Fruit fly (Drosophila melanogaster) whole organism, embryonic: ENCODE results near the gene CG5644.
A peak's percentile ranks its signal among the peaks of the same experiment; 100 is the strongest.

Experiments
- C15 ChIP-seq: fragments of 200-800 bp; sonication (Bioruptor generic); IDR thresholded peaks from 3 replicates; pipeline ENCODE4 v1.3.6; 2022; ENCODE audit warnings: missing biosample characterization, missing genetic modification characterization
- CG10147 ChIP-seq: fragments of 200-800 bp; sonication (Bioruptor generic); optimal IDR thresholded peaks from 2 replicates; lab custom pipeline; 2019; ENCODE audit warnings: missing biosample characterization, mild to moderate bottlenecking, missing genetic modification characterization, moderate library complexity
- CG10209 ChIP-seq: fragments of 200-800 bp; sonication (Bioruptor generic); optimal IDR thresholded peaks from 3 replicates; lab custom pipeline; 2017; ENCODE audit warnings: missing biosample characterization, mild to moderate bottlenecking, missing genetic modification characterization, missing genetic modification reagents
- CG10274 ChIP-seq: fragments of 200-800 bp; sonication (Bioruptor generic); optimal IDR thresholded peaks from 3 replicates; lab custom pipeline; 2017; ENCODE audit warnings: missing biosample characterization, mild to moderate bottlenecking, missing genetic modification characterization
- CG10543 ChIP-seq: fragments of 200-800 bp; sonication (Bioruptor generic); optimal IDR thresholded peaks from 3 replicates; lab custom pipeline; 2017; ENCODE audit warnings: missing biosample characterization, mild to moderate bottlenecking, missing genetic modification characterization, moderate library complexity
- CG13775 ChIP-seq: fragments of 200-800 bp; sonication (Bioruptor generic); optimal IDR thresholded peaks from 3 replicates; lab custom pipeline; 2017; ENCODE audit warnings: missing biosample characterization, mild to moderate bottlenecking, missing genetic modification characterization
- CG15011 ChIP-seq: fragments of 200-800 bp; sonication (Bioruptor generic); optimal IDR thresholded peaks from 3 replicates; lab custom pipeline; 2018; ENCODE audit warnings: missing biosample characterization, mild to moderate bottlenecking, missing genetic modification characterization
- CG15696 ChIP-seq: fragments of 200-800 bp; sonication (Bioruptor generic); optimal IDR thresholded peaks from 2 replicates; lab custom pipeline; 2019; ENCODE audit warnings: missing biosample characterization, mild to moderate bottlenecking, missing genetic modification characterization, moderate library complexity
- CG17359 ChIP-seq: fragments of 200-800 bp; sonication (Bioruptor generic); optimal IDR thresholded peaks from 3 replicates; lab custom pipeline; 2018; ENCODE audit warnings: missing biosample characterization, mild to moderate bottlenecking, missing genetic modification characterization, moderate library complexity
- CG18262 ChIP-seq: fragments of 200-800 bp; optimal IDR thresholded peaks from 3 replicates; lab custom pipeline; 2019; ENCODE audit warnings: missing biosample characterization, mild to moderate bottlenecking, missing genetic modification characterization, moderate library complexity
- CG18764 ChIP-seq: fragments of 200-800 bp; sonication (Bioruptor generic); optimal IDR thresholded peaks from 3 replicates; lab custom pipeline; 2016; ENCODE audit warnings: missing biosample characterization, missing genetic modification characterization
- CG32532 ChIP-seq: fragments of 200-800 bp; sonication (Bioruptor generic); IDR thresholded peaks from 2 replicates; pipeline ENCODE4 v1.3.6; 2022; ENCODE audit warnings: missing biosample characterization, missing genetic modification characterization
- CG3407 ChIP-seq: fragments of 200-800 bp; sonication (Bioruptor generic); optimal IDR thresholded peaks from 2 replicates; lab custom pipeline; 2018; ENCODE audit warnings: missing biosample characterization, mild to moderate bottlenecking, missing genetic modification characterization
- CG34422 ChIP-seq: fragments of 200-800 bp; sonication (Bioruptor generic); IDR thresholded peaks from 3 replicates; pipeline ENCODE4 v1.3.6; 2022; ENCODE audit warnings: missing biosample characterization, missing genetic modification characterization
- CG3995 ChIP-seq: fragments of 200-800 bp; sonication (Bioruptor generic); optimal IDR thresholded peaks from 3 replicates; lab custom pipeline; 2016; ENCODE audit warnings: missing biosample characterization, missing genetic modification characterization
- CG6254 ChIP-seq: fragments of 200-800 bp; sonication (Bioruptor generic); optimal IDR thresholded peaks from 3 replicates; lab custom pipeline; 2017; ENCODE audit warnings: mild to moderate bottlenecking, missing biosample characterization, missing genetic modification reagents, missing genetic modification characterization
- CG8281 ChIP-seq: fragments of 200-800 bp; sonication (Bioruptor generic); optimal IDR thresholded peaks from 2 replicates; lab custom pipeline; 2018; ENCODE audit warnings: missing biosample characterization, mild to moderate bottlenecking, missing genetic modification characterization, moderate library complexity
- CG8478 ChIP-seq: fragments of >200 bp; optimal IDR thresholded peaks from 2 replicates; lab custom pipeline; 2018
- CG8944 ChIP-seq: fragments of 200-800 bp; sonication (Bioruptor generic); optimal IDR thresholded peaks from 3 replicates; lab custom pipeline; 2016; ENCODE audit warnings: missing biosample characterization, missing genetic modification characterization
- D ChIP-seq, 2 experiments: fragments of 200-800 bp in 1 of 2; fragments of >200 bp in 1 of 2; sonication (Bioruptor generic) in 1 of 2; optimal IDR thresholded peaks; 2 replicates in 1 of 2; 3 replicates in 1 of 2; lab custom pipeline; 2017; ENCODE audit warnings: mild to moderate bottlenecking in 1 of 2, missing biosample characterization in 1 of 2, missing genetic modification characterization in 1 of 2, missing genetic modification reagents in 1 of 2
- D19B ChIP-seq: fragments of 200-800 bp; sonication (Bioruptor generic); optimal IDR thresholded peaks from 2 replicates; lab custom pipeline; 2017; ENCODE audit warnings: missing biosample characterization, mild to moderate bottlenecking, missing genetic modification characterization
- Dad ChIP-seq: fragments of 200-800 bp; sonication (Bioruptor generic); optimal IDR thresholded peaks from 3 replicates; lab custom pipeline; 2016; ENCODE audit warnings: missing biosample characterization, missing genetic modification characterization
- Dbx ChIP-seq: fragments of 200-800 bp; sonication (Bioruptor generic); IDR thresholded peaks from 3 replicates; pipeline ENCODE4 v1.3.6; 2022; ENCODE audit warnings: missing biosample characterization, missing genetic modification characterization
- Deaf1 ChIP-seq: fragments of 200-800 bp; optimal IDR thresholded peaks from 3 replicates; lab custom pipeline; 2019; ENCODE audit warnings: missing biosample characterization, mild to moderate bottlenecking, missing genetic modification characterization, moderate library complexity
- Ets65A ChIP-seq: fragments of 200-800 bp; sonication (Bioruptor generic); peaks from one replicate; lab custom pipeline; 2016; ENCODE audit warnings: missing biosample characterization, missing genetic modification characterization
- Fer3 ChIP-seq: fragments of 200-800 bp; sonication (Bioruptor generic); optimal IDR thresholded peaks from 2 replicates; lab custom pipeline; 2018; ENCODE audit warnings: missing biosample characterization, mild to moderate bottlenecking, missing genetic modification characterization, moderate library complexity
- Hr51 ChIP-seq, 2 experiments: fragments of 200-800 bp; sonication (Bioruptor generic); optimal IDR thresholded peaks; 2 replicates in 1 of 2; 3 replicates in 1 of 2; lab custom pipeline; 2016 to 2018; ENCODE audit warnings: missing biosample characterization in 2 of 2, missing genetic modification characterization in 2 of 2, mild to moderate bottlenecking in 1 of 2, moderate library complexity in 1 of 2
- Oli ChIP-seq: fragments of 200-800 bp; sonication (Bioruptor generic); optimal IDR thresholded peaks from 2 replicates; lab custom pipeline; 2018; ENCODE audit warnings: missing biosample characterization, mild to moderate bottlenecking, missing genetic modification characterization, moderate library complexity
- Ptx1 ChIP-seq: fragments of 200-800 bp; sonication (Bioruptor generic); IDR thresholded peaks from 2 replicates; pipeline ENCODE4 v1.3.6; 2022; ENCODE audit warnings: missing biosample characterization, missing genetic modification characterization
- Side ChIP-seq: fragments of 200-800 bp; sonication (Bioruptor generic); optimal IDR thresholded peaks from 2 replicates; lab custom pipeline; 2016; ENCODE audit warnings: missing biosample characterization, missing genetic modification characterization
- Sox100B ChIP-seq: fragments of 200-800 bp; sonication (Bioruptor generic); optimal IDR thresholded peaks from 3 replicates; lab custom pipeline; 2018; ENCODE audit warnings: missing biosample characterization, mild to moderate bottlenecking, missing genetic modification characterization
- Xbp1 ChIP-seq: fragments of 200-800 bp; sonication (Bioruptor generic); optimal IDR thresholded peaks from 3 replicates; lab custom pipeline; 2016; ENCODE audit warnings: missing biosample characterization, mild to moderate bottlenecking, missing genetic modification characterization
- al ChIP-seq: fragments of 200-800 bp; sonication (Bioruptor generic); IDR thresholded peaks from 2 replicates; pipeline ENCODE4 v1.3.6; 2022; ENCODE audit warnings: missing biosample characterization, missing genetic modification characterization
- dimm ChIP-seq: fragments of 200-800 bp; sonication (Bioruptor generic); IDR thresholded peaks from 2 replicates; pipeline ENCODE4 v1.3.6; 2022; ENCODE audit warnings: missing biosample characterization, missing genetic modification characterization
- dpn ChIP-seq, 2 experiments: fragments of 200-800 bp; sonication (Bioruptor generic); optimal IDR thresholded peaks; 3 replicates each; lab custom pipeline; 2016; ENCODE audit warnings: missing biosample characterization in 2 of 2, missing genetic modification characterization in 2 of 2
- dysf ChIP-seq: fragments of 200-800 bp; sonication (Bioruptor generic); IDR thresholded peaks from 3 replicates; pipeline ENCODE4 v1.3.6; 2022; ENCODE audit warnings: missing biosample characterization, missing genetic modification characterization
- en ChIP-seq: fragments of 200-800 bp; sonication (Bioruptor generic); optimal IDR thresholded peaks from 2 replicates; lab custom pipeline; 2016; ENCODE audit warnings: missing biosample characterization, missing genetic modification characterization
- gem ChIP-seq: fragments of 200-800 bp; sonication (Bioruptor generic); optimal IDR thresholded peaks from 2 replicates; lab custom pipeline; 2019; ENCODE audit warnings: missing biosample characterization, mild to moderate bottlenecking, missing genetic modification characterization, moderate library complexity
- hb ChIP-seq: fragments of 200-800 bp; sonication (Bioruptor generic); IDR thresholded peaks from 3 replicates; pipeline ENCODE4 v1.3.6; 2022; ENCODE audit warnings: missing biosample characterization, missing genetic modification characterization; ENCODE audit not compliant: partially characterized antibody
- kni ChIP-seq: fragments of 200-800 bp; sonication (Bioruptor generic); optimal IDR thresholded peaks from 3 replicates; lab custom pipeline; 2017; ENCODE audit warnings: mild to moderate bottlenecking, missing biosample characterization, missing genetic modification reagents, missing genetic modification characterization
- odd ChIP-seq: fragments of 200-800 bp; sonication (Bioruptor generic); optimal IDR thresholded peaks from 2 replicates; lab custom pipeline; 2017; ENCODE audit warnings: missing biosample characterization, mild to moderate bottlenecking, missing genetic modification characterization
- prd ChIP-seq, 3 experiments: fragments of >200 bp in 2 of 3; fragments of 200-800 bp in 1 of 3; sonication (Bioruptor generic) in 1 of 3; optimal IDR thresholded peaks in 2 of 3; IDR thresholded peaks in 1 of 3; 2 replicates in 2 of 3; 3 replicates in 1 of 3; pipeline versions ENCODE4 v1.3.6 to Lab custom; 2017 to 2022; ENCODE audit warnings: missing biosample characterization in 1 of 3, missing genetic modification characterization in 1 of 3
- ranshi ChIP-seq: fragments of 200-800 bp; sonication (Bioruptor generic); IDR thresholded peaks from 2 replicates; pipeline ENCODE4 v1.3.6; 2022; ENCODE audit warnings: missing biosample characterization, missing genetic modification characterization
- sima ChIP-seq: fragments of 200-800 bp; sonication (Bioruptor generic); optimal IDR thresholded peaks from 2 replicates; lab custom pipeline; 2016; ENCODE audit warnings: missing biosample characterization, missing genetic modification characterization
- sqz ChIP-seq: fragments of 200-800 bp; sonication (Bioruptor generic); optimal IDR thresholded peaks from 3 replicates; lab custom pipeline; 2018; ENCODE audit warnings: missing biosample characterization, mild to moderate bottlenecking, missing genetic modification characterization
- tap ChIP-seq: fragments of 200-800 bp; optimal IDR thresholded peaks from 3 replicates; lab custom pipeline; 2019; ENCODE audit warnings: missing biosample characterization, mild to moderate bottlenecking, missing genetic modification characterization, moderate library complexity
- trem ChIP-seq: fragments of 200-800 bp; optimal IDR thresholded peaks from 3 replicates; lab custom pipeline; 2019; ENCODE audit warnings: missing biosample characterization, mild to moderate bottlenecking, missing genetic modification characterization, moderate library complexity
- unc-4 ChIP-seq: fragments of 200-800 bp; sonication (Bioruptor generic); IDR thresholded peaks from 2 replicates; pipeline ENCODE4 v1.3.6; 2022; ENCODE audit warnings: missing biosample characterization, missing genetic modification characterization; ENCODE audit not compliant: partially characterized antibody
- vvl ChIP-seq: fragments of 200-800 bp; sonication (Bioruptor generic); IDR thresholded peaks from 2 replicates; pipeline ENCODE4 v1.3.6; 2022; ENCODE audit warnings: missing biosample characterization, missing genetic modification characterization
- zfh2 ChIP-seq: fragments of 200-800 bp; sonication (Bioruptor generic); optimal IDR thresholded peaks from 2 replicates; lab custom pipeline; 2016; ENCODE audit warnings: missing biosample characterization, missing genetic modification characterization

CG5644 gene

DNA sequence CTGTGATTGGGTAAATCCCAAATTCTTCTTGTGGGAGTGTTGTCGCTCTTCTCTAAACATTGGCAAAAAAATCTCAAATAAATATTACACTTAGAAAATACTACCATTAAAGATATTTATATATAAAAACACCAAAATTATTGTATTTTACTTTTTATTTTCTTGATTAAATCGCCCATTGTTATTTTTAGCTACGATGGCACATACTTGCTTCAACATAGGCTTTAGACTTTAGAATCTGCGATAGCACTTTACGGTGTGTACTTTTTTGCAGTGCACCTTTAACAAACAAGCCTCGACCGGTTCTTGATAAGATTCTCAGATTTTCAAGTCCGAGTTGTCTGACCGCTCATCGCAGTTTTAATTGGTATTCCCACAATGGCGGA lies 25.0 kb downstream of the CG5644 start, which contains the start of gene GNBP3 (continued):
- TF ChIP-seq Oli (tag; lab: Kevin White, UChicago) (peak; percentile 19), Xbp1 (peak; percentile 42), dpn (GFP tag; optimal IDR thresholded peaks at IDR 0.05; lab: Kevin White, UChicago) (peak; percentile 31 to 38), sima (no peak), CG15696 (peak; percentile 82), CG8281 (tag; lab: Kevin White, UChicago) (peak; percentile 49), odd (GFP tag; lab: Kevin White, UChicago) (no peak), Deaf1 (tag; lab: Kevin White, UChicago) (peak; percentile 10), en (no peak), Ets65A (GFP tag; lab: Kevin White, UChicago) (peak; percentile 38), tap (tag; lab: Kevin White, UChicago) (peak; percentile 67), CG13775 (GFP tag; lab: Kevin White, UChicago) (peak; percentile 49), CG32532 (GFP tag; lab: Robert Waterston, UW) (peak; percentile 69), CG8478 (no peak), CG10543 (GFP tag; lab: Kevin White, UChicago) (peak; percentile 56), D (optimal IDR thresholded peaks at IDR 0.05; lab: Kevin White, UChicago) (no peak), D (GFP tag; optimal IDR thresholded peaks at IDR 0.05; lab: Kevin White, UChicago) (peak; percentile 21), Fer3 (tag; lab: Kevin White, UChicago) (peak; percentile 77), sqz (GFP tag; lab: Kevin White, UChicago) (peak; percentile 65), dimm (no peak), gem (tag; lab: Kevin White, UChicago) (peak; percentile 80), al (GFP tag; lab: Robert Waterston, UW) (peak; percentile 39), D19B (GFP tag; lab: Kevin White, UChicago) (peak; percentile 13), CG10209 (peak; percentile 44), CG6254 (GFP tag; lab: Kevin White, UChicago) (peak; percentile 64), zfh2 (GFP tag; lab: Kevin White, UChicago) (peak; percentile 19), CG34422 (GFP tag; lab: Robert Waterston, UW) (no peak), CG10147 (GFP tag; lab: Kevin White, UChicago) (peak; percentile 87), vvl (GFP tag; lab: Robert Waterston, UW) (peak; percentile 70), CG8944 (GFP tag; lab: Kevin White, UChicago) (no peak), Dad (GFP tag; lab: Kevin White, UChicago) (peak; percentile 33), trem (tag; lab: Kevin White, UChicago) (peak; percentile 26), CG18764 (GFP tag; lab: Kevin White, UChicago) (peak; percentile 11), Side (no peak), C15 (GFP tag; lab: Robert Waterston, UW) (no peak), CG3407 (GFP tag; lab: Kevin White, UChicago) (peak; percentile 37), CG10274 (no peak), ranshi (GFP tag; lab: Robert Waterston, UW) (0 out of 2 replicates have a peak, but pooled peaks have one; percentile 32), Dbx (peak; percentile 84), Hr51 (GFP tag; optimal IDR thresholded peaks at IDR 0.05; lab: Kevin White, UChicago) (peak in 1 of 2 experiments; percentile 31), Ptx1 (peak; percentile 48), CG17359 (peak; percentile 61), CG15011 (GFP tag; lab: Kevin White, UChicago) (no peak), CG18262 (tag; lab: Kevin White, UChicago) (peak; percentile 66), prd (optimal IDR thresholded peaks at IDR 0.05; lab: Kevin White, UChicago) (no peak), prd (GFP tag; IDR thresholded peaks at IDR 0.05; lab: Robert Waterston, UW) (peak; percentile 77), hb (GFP tag; lab: Robert Waterston, UW) (no peak), unc-4 (GFP tag; lab: Robert Waterston, UW) (no peak), dysf (peak; percentile 68), kni (GFP tag; lab: Kevin White, UChicago) (peak; percentile 28), Sox100B (peak; percentile 82), CG3995 (GFP tag; lab: Kevin White, UChicago) (peak; percentile 25)
